Worm (Caenorhabditis elegans) whole organism, L1 larva: ENCODE data around the gene ZC53.1.

Experiments
- C04F5.9 ChIP-seq: sonication (generic microtip); optimal IDR thresholded peaks from 2 replicates; lab custom pipeline; 2016; ENCODE audit warnings: missing genetic modification characterization, missing compliant biosample characterization
- Y116A8C.19 ChIP-seq: sonication (generic microtip); optimal IDR thresholded peaks from 2 replicates; lab custom pipeline; 2016; ENCODE audit warnings: missing compliant biosample characterization, missing genetic modification characterization, borderline replicate concordance
- aha-1 ChIP-seq: fragments of 150-350 bp; optimal IDR thresholded peaks from 2 replicates; lab custom pipeline; 2014; ENCODE audit warnings: missing biosample characterization, missing genetic modification characterization
- alr-1 ChIP-seq: fragments of 200-800 bp; sonication (Bioruptor generic); optimal IDR thresholded peaks from 2 replicates; lab custom pipeline; 2018; ENCODE audit warnings: borderline replicate concordance, mild to moderate bottlenecking, missing genetic modification characterization, missing compliant biosample characterization
- aly-2 ChIP-seq: fragments of 150-350 bp; optimal IDR thresholded peaks from 2 replicates; lab custom pipeline; 2014; ENCODE audit warnings: missing biosample characterization, missing genetic modification characterization
- blmp-1 ChIP-seq: fragments of 150-350 bp; optimal IDR thresholded peaks from 2 replicates; lab custom pipeline; 2014; ENCODE audit warnings: missing biosample characterization, missing genetic modification characterization
- ceh-8 ChIP-seq: fragments of 200-800 bp; sonication (Bioruptor generic); optimal IDR thresholded peaks from 2 replicates; lab custom pipeline; 2018; ENCODE audit warnings: mild to moderate bottlenecking, missing genetic modification characterization, moderate library complexity, missing compliant biosample characterization
- ceh-82 ChIP-seq, 3 experiments: fragments of 150-350 bp in 1 of 3; sonication (generic microtip) in 2 of 3; optimal IDR thresholded peaks; 2 replicates each; lab custom pipeline; 2014 to 2017; ENCODE audit warnings: missing biosample characterization in 3 of 3, missing genetic modification characterization in 3 of 3
- ces-1 ChIP-seq: fragments of 150-350 bp; optimal IDR thresholded peaks from 2 replicates; lab custom pipeline; 2014; ENCODE audit warnings: missing biosample characterization, missing genetic modification reagents, missing genetic modification characterization
- dpl-1 ChIP-seq, 3 experiments: fragments of 150-350 bp in 2 of 3; sonication (generic microtip) in 1 of 3; optimal IDR thresholded peaks; 2 replicates each; lab custom pipeline; 2014 to 2017; ENCODE audit warnings: missing biosample characterization in 3 of 3, missing genetic modification characterization in 3 of 3, missing genetic modification reagents in 3 of 3
- efl-1 ChIP-seq, 4 experiments: fragments of 150-350 bp; optimal IDR thresholded peaks in 3 of 4; peaks in 1 of 4; 1 replicate in 1 of 4; 2 replicates in 3 of 4; lab custom pipeline; 2014; ENCODE audit warnings: missing biosample characterization in 2 of 4, missing genetic modification characterization in 2 of 4, missing genetic modification reagents in 2 of 4
- efl-3 ChIP-seq: fragments of 200-800 bp; sonication (Bioruptor generic); optimal IDR thresholded peaks from 2 replicates; lab custom pipeline; 2018; ENCODE audit warnings: mild to moderate bottlenecking, missing genetic modification characterization, missing compliant biosample characterization
- elt-2 ChIP-seq: sonication (generic microtip); optimal IDR thresholded peaks from 2 replicates; lab custom pipeline; 2016; ENCODE audit warnings: missing genetic modification characterization, mild to moderate bottlenecking, inconsistent platforms, missing compliant biosample characterization, missing genetic modification reagents
- ets-5 ChIP-seq: fragments of 200-800 bp; sonication (Bioruptor generic); IDR thresholded peaks from 2 replicates; pipeline ENCODE4 v1.3.6; 2022; ENCODE audit warnings: missing genetic modification characterization, missing compliant biosample characterization
- fkh-4 ChIP-seq: sonication (generic microtip); optimal IDR thresholded peaks from 2 replicates; lab custom pipeline; 2016; ENCODE audit warnings: missing compliant biosample characterization, missing genetic modification characterization, borderline replicate concordance
- fkh-8 ChIP-seq: sonication (generic microtip); optimal IDR thresholded peaks from 2 replicates; lab custom pipeline; 2016; ENCODE audit warnings: mild to moderate bottlenecking, missing genetic modification characterization, missing compliant biosample characterization
- fos-1 ChIP-seq: fragments of 150-350 bp; optimal IDR thresholded peaks from 2 replicates; lab custom pipeline; 2014; ENCODE audit warnings: missing biosample characterization, missing genetic modification characterization
- irx-1 ChIP-seq: sonication (generic microtip); optimal IDR thresholded peaks from 2 replicates; lab custom pipeline; 2016; ENCODE audit warnings: missing genetic modification characterization, missing compliant biosample characterization
- isw-1 ChIP-seq: fragments of 200-800 bp; sonication (Bioruptor generic); IDR thresholded peaks from 2 replicates; pipeline ENCODE4 v1.3.6; 2022; ENCODE audit warnings: missing genetic modification characterization, missing compliant biosample characterization
- lin-13 ChIP-seq: fragments of 150-350 bp; optimal IDR thresholded peaks from 2 replicates; lab custom pipeline; 2014; ENCODE audit warnings: missing biosample characterization, missing genetic modification reagents, missing genetic modification characterization
- lir-3 ChIP-seq: sonication (generic microtip); optimal IDR thresholded peaks from 2 replicates; lab custom pipeline; 2016; ENCODE audit warnings: mild to moderate bottlenecking, missing genetic modification characterization, moderate library complexity, missing compliant biosample characterization; ENCODE audit not compliant: poor library complexity
- lsy-2 ChIP-seq, 2 experiments: fragments of 150-350 bp; optimal IDR thresholded peaks; 2 replicates each; lab custom pipeline; 2014; ENCODE audit warnings: missing biosample characterization in 2 of 2, missing genetic modification characterization in 2 of 2
- mab-9 ChIP-seq: fragments of 200-800 bp; sonication (Bioruptor generic); IDR thresholded peaks from 2 replicates; pipeline ENCODE4 v1.3.6; 2022; ENCODE audit warnings: missing genetic modification reagents, missing genetic modification characterization, missing compliant biosample characterization
- mdl-1 ChIP-seq, 2 experiments: fragments of 150-350 bp; optimal IDR thresholded peaks; 2 replicates each; lab custom pipeline; 2014 to 2017; ENCODE audit warnings: missing biosample characterization in 2 of 2, missing genetic modification characterization in 2 of 2, inconsistent platforms in 1 of 2
- mef-2 ChIP-seq: fragments of 150-350 bp; optimal IDR thresholded peaks from 2 replicates; lab custom pipeline; 2014; ENCODE audit warnings: missing biosample characterization, missing genetic modification characterization
- nhr-11 ChIP-seq: fragments of 150-350 bp; optimal IDR thresholded peaks from 2 replicates; lab custom pipeline; 2014; ENCODE audit warnings: missing biosample characterization, missing genetic modification characterization
- nhr-12 ChIP-seq: sonication (generic microtip); optimal IDR thresholded peaks from 2 replicates; lab custom pipeline; 2017; ENCODE audit warnings: missing biosample characterization, missing genetic modification characterization
- nhr-20 ChIP-seq: sonication (generic microtip); optimal IDR thresholded peaks from 2 replicates; lab custom pipeline; 2016; ENCODE audit warnings: mild to moderate bottlenecking, missing genetic modification characterization, missing compliant biosample characterization
- nhr-237 ChIP-seq: fragments of 150-350 bp; optimal IDR thresholded peaks from 2 replicates; lab custom pipeline; 2014; ENCODE audit warnings: missing biosample characterization, missing genetic modification characterization
- nhr-47 ChIP-seq: sonication (generic microtip); optimal IDR thresholded peaks from 2 replicates; lab custom pipeline; 2016; ENCODE audit warnings: mild to moderate bottlenecking, missing genetic modification characterization, moderate library complexity, missing compliant biosample characterization
- nhr-71 ChIP-seq: sonication (generic microtip); optimal IDR thresholded peaks from 2 replicates; lab custom pipeline; 2016; ENCODE audit warnings: mild to moderate bottlenecking, missing genetic modification characterization, moderate library complexity, missing compliant biosample characterization
- nhr-76 ChIP-seq: sonication (generic microtip); optimal IDR thresholded peaks from 2 replicates; lab custom pipeline; 2017; ENCODE audit warnings: missing biosample characterization, missing genetic modification characterization
- nhr-85 ChIP-seq: sonication (generic microtip); peaks from one replicate; lab custom pipeline; 2016; ENCODE audit warnings: missing genetic modification characterization, inconsistent platforms, missing compliant biosample characterization
- pag-3 ChIP-seq: sonication (generic microtip); optimal IDR thresholded peaks from 2 replicates; lab custom pipeline; 2017; ENCODE audit warnings: missing genetic modification characterization, mild to moderate bottlenecking, missing compliant biosample characterization, antibody characterized with exemption, borderline replicate concordance; ENCODE audit not compliant: insufficient read depth
- pax-3 ChIP-seq: fragments of 200-800 bp; sonication (Bioruptor generic); optimal IDR thresholded peaks from 2 replicates; lab custom pipeline; 2018; ENCODE audit warnings: mild to moderate bottlenecking, missing genetic modification characterization, moderate library complexity, missing compliant biosample characterization
- pqm-1 ChIP-seq: sonication (generic microtip); optimal IDR thresholded peaks from 3 replicates; lab custom pipeline; 2017; ENCODE audit warnings: missing biosample characterization, missing genetic modification characterization
- skn-1 ChIP-seq: fragments of 150-350 bp; optimal IDR thresholded peaks from 2 replicates; lab custom pipeline; 2014; ENCODE audit warnings: missing biosample characterization, missing genetic modification characterization
- snpc-4 ChIP-seq: fragments of 150-350 bp; optimal IDR thresholded peaks from 2 replicates; lab custom pipeline; 2014; ENCODE audit warnings: missing biosample characterization, missing genetic modification characterization
- sox-4 ChIP-seq: sonication (generic microtip); optimal IDR thresholded peaks from 2 replicates; lab custom pipeline; 2016; ENCODE audit warnings: missing genetic modification characterization, missing compliant biosample characterization
- sptf-1 ChIP-seq: fragments of 150-350 bp; optimal IDR thresholded peaks from 2 replicates; lab custom pipeline; 2014; ENCODE audit warnings: missing biosample characterization, missing genetic modification characterization
- sup-37 ChIP-seq: fragments of 200-800 bp; sonication (Bioruptor generic); optimal IDR thresholded peaks from 2 replicates; lab custom pipeline; 2018; ENCODE audit warnings: mild to moderate bottlenecking, missing genetic modification characterization, missing compliant biosample characterization
- unc-62 ChIP-seq: fragments of 150-350 bp; optimal IDR thresholded peaks from 2 replicates; lab custom pipeline; 2014; ENCODE audit warnings: missing biosample characterization, missing genetic modification reagents, missing genetic modification characterization
- unc-86 ChIP-seq: sonication (generic microtip); optimal IDR thresholded peaks from 2 replicates; lab custom pipeline; 2016; ENCODE audit warnings: missing genetic modification characterization, missing compliant biosample characterization
- vab-15 ChIP-seq: sonication (generic microtip); optimal IDR thresholded peaks from 2 replicates; lab custom pipeline; 2017; ENCODE audit warnings: missing genotype, mild to moderate bottlenecking, missing genetic modification characterization, missing compliant biosample characterization
- zag-1 ChIP-seq: fragments of 150-350 bp; optimal IDR thresholded peaks from 2 replicates; lab custom pipeline; 2014; ENCODE audit warnings: missing biosample characterization, missing genetic modification characterization
- ztf-11 ChIP-seq, 2 experiments: sonication (generic microtip); optimal IDR thresholded peaks; 2 replicates each; lab custom pipeline; 2016 to 2017; ENCODE audit warnings: missing genetic modification characterization in 2 of 2, missing biosample characterization in 1 of 2, missing compliant biosample characterization in 1 of 2

Gene ZC53.1

ce11 chrX:1922294-1922693 is 9.1 kb upstream of the ZC53.1 start, which contains the start of gene ZC53.22:
Gene ZC53.22 (minus strand): TSS chrX:1922394.
- TF ChIP-seq ces-1 (no peak), dpl-1 (GFP tag; optimal IDR thresholded peaks at IDR 0.05; lab: Kevin White, UChicago) (no peak), isw-1 (GFP tag; lab: Robert Waterston, UW) (no peak), vab-15 (tag; lab: Kevin White, UChicago) (no peak), irx-1 (no peak), fkh-4 (no peak), fos-1 (tag; lab: Kevin White, UChicago) (no peak), lsy-2 (tag; optimal IDR thresholded peaks at IDR 0.05; lab: Kevin White, UChicago) (no peak), nhr-11 (tag; lab: Kevin White, UChicago) (no peak), ztf-11 (tag; optimal IDR thresholded peaks at IDR 0.05; lab: Kevin White, UChicago) (no peak), lin-13 (no peak)

ce11 chrX:1917169-1917568 is 4.0 kb upstream of the ZC53.1 start, which contains the start of gene dot-1.5:
Gene dot-1.5 (plus strand): TSS chrX:1917469.
- TF ChIP-seq dpl-1 (GFP tag; optimal IDR thresholded peaks at IDR 0.05; lab: Kevin White, UChicago) (no peak), ces-1 (no peak), snpc-4 (tag; lab: Kevin White, UChicago) (no peak)

ce11 chrX:1915022-1915421 is 1.9 kb upstream of the ZC53.1 start, which contains the start of gene rgs-9:
Gene rgs-9 (plus strand): TSS chrX:1915258.
- TF ChIP-seq nhr-71 (tag; lab: Kevin White, UChicago): no peak
- TF ChIP-seq nhr-237 (tag; lab: Kevin White, UChicago): no peak
- TF ChIP-seq mab-9: no peak
- no peak for TF ChIP-seq sup-37 (GFP tag; lab: Kevin White, UChicago)
- TF ChIP-seq efl-1 (optimal IDR thresholded peaks at IDR 0.05; lab: Kevin White, UChicago): no peak
- TF ChIP-seq efl-1 (GFP tag; optimal IDR thresholded peaks at IDR 0.05 in 1 of 2; lab: Kevin White, UChicago): no peak
- no peak for TF ChIP-seq ztf-11 (tag; optimal IDR thresholded peaks at IDR 0.05; lab: Kevin White, UChicago)
- no peak for TF ChIP-seq C04F5.9
- no peak for TF ChIP-seq mdl-1 (tag; optimal IDR thresholded peaks at IDR 0.05; lab: Kevin White, UChicago)
- TF ChIP-seq nhr-12 (tag; lab: Kevin White, UChicago): no peak
- TF ChIP-seq ceh-82 (tag; optimal IDR thresholded peaks at IDR 0.05; lab: Kevin White, UChicago): no peak
- no peak for TF ChIP-seq lir-3
- TF ChIP-seq blmp-1 (tag; lab: Kevin White, UChicago): no peak
- TF ChIP-seq sptf-1 (tag; lab: Kevin White, UChicago): no peak
- TF ChIP-seq skn-1 (tag; lab: Kevin White, UChicago): no peak
- TF ChIP-seq fos-1 (tag; lab: Kevin White, UChicago): no peak
- TF ChIP-seq zag-1 (tag; lab: Kevin White, UChicago): no peak
- TF ChIP-seq efl-3 (GFP tag; lab: Kevin White, UChicago): no peak
- no peak for TF ChIP-seq ceh-8 (GFP tag; lab: Kevin White, UChicago)
- TF ChIP-seq lin-13: no peak
- TF ChIP-seq, all 84 proteins: peak for 0

- no peak for TF ChIP-seq alr-1 (tag; lab: Kevin White, UChicago)
- no peak for TF ChIP-seq pqm-1 (tag; lab: Kevin White, UChicago)
- peak; percentile 80 for TF ChIP-seq pax-3 (tag; lab: Kevin White, UChicago)
- TF ChIP-seq mef-2 (tag; lab: Kevin White, UChicago): no peak
- TF ChIP-seq unc-86 (tag; lab: Kevin White, UChicago): peak; percentile 76
- TF ChIP-seq sox-4 (tag; lab: Kevin White, UChicago): peak; percentile 86
- TF ChIP-seq Y116A8C.19 (tag; lab: Kevin White, UChicago): no peak
- peak; percentile 78 for TF ChIP-seq nhr-20
- TF ChIP-seq nhr-47 (tag; lab: Kevin White, UChicago): peak; percentile 96
- peak; percentile 8 for TF ChIP-seq fkh-4
- TF ChIP-seq aha-1 (tag; lab: Kevin White, UChicago): no peak
- TF ChIP-seq dpl-1 (GFP tag; optimal IDR thresholded peaks at IDR 0.05; lab: Kevin White, UChicago): peak in 1 of 3 experiments; percentile 18
- TF ChIP-seq nhr-71 (tag; lab: Kevin White, UChicago): peak; percentile 83
- peak; percentile 33 for TF ChIP-seq aly-2 (tag; lab: Kevin White, UChicago)
- no peak for TF ChIP-seq unc-62 (GFP tag; lab: Kevin White, UChicago)
- peak; percentile 73 for TF ChIP-seq irx-1
- TF ChIP-seq nhr-76: peak; percentile 12
- TF ChIP-seq ztf-11 (tag; optimal IDR thresholded peaks at IDR 0.05; lab: Kevin White, UChicago): peak in 1 of 2 experiments; percentile 62
- TF ChIP-seq nhr-85: peak; percentile 52
- TF ChIP-seq ets-5 (GFP tag; lab: Robert Waterston, UW): no peak
- TF ChIP-seq efl-1 (optimal IDR thresholded peaks at IDR 0.05; lab: Kevin White, UChicago): peak; percentile 57 to 63
- TF ChIP-seq efl-1 (GFP tag; optimal IDR thresholded peaks at IDR 0.05 in 1 of 2; lab: Kevin White, UChicago): peak in 1 of 2 experiments; percentile 96
- TF ChIP-seq fkh-8 (tag; lab: Kevin White, UChicago): peak; percentile 77
- peak; percentile 28 for TF ChIP-seq pag-3 (tag; lab: Kevin White, UChicago)
- TF ChIP-seq elt-2 (tag; lab: Kevin White, UChicago): peak; percentile 60
These were observed 3.8 kb downstream of the ZC53.1 start for ce11 chrX:1909353-1909752.
